Fruit fly (Drosophila melanogaster) whole organism, embryonic: ENCODE results near the gene Ltn1.

ENCODE experiments used
- CG10209 ChIP-seq: fragments of 200-800 bp; sonication (Bioruptor generic); optimal IDR thresholded peaks from 3 replicates; lab custom pipeline; 2017; ENCODE audit warnings: missing biosample characterization, mild to moderate bottlenecking, missing genetic modification characterization, missing genetic modification reagents
- CG10979 ChIP-seq: fragments of 200-800 bp; sonication (Bioruptor generic); optimal IDR thresholded peaks from 2 replicates; lab custom pipeline; 2018; ENCODE audit warnings: missing biosample characterization, mild to moderate bottlenecking, missing genetic modification characterization, moderate library complexity
- CG11456 ChIP-seq: fragments of 200-800 bp; sonication (Bioruptor generic); IDR thresholded peaks from 3 replicates; pipeline ENCODE4 v1.3.6; 2022; ENCODE audit warnings: missing biosample characterization, missing genetic modification characterization
- CG12391 ChIP-seq: fragments of 200-800 bp; sonication (Bioruptor generic); optimal IDR thresholded peaks from 3 replicates; lab custom pipeline; 2018; ENCODE audit warnings: missing biosample characterization, mild to moderate bottlenecking, missing genetic modification characterization, moderate library complexity
- CG13894 ChIP-seq: fragments of 200-800 bp; sonication (Bioruptor generic); optimal IDR thresholded peaks from 3 replicates; lab custom pipeline; 2018; ENCODE audit warnings: missing biosample characterization, mild to moderate bottlenecking, missing genetic modification characterization, moderate library complexity
- CG14710 ChIP-seq: fragments of 200-800 bp; sonication (Bioruptor generic); optimal IDR thresholded peaks from 3 replicates; lab custom pipeline; 2019; ENCODE audit warnings: missing biosample characterization, mild to moderate bottlenecking, missing genetic modification characterization, moderate library complexity
- CG15269 ChIP-seq: fragments of 200-800 bp; sonication (Bioruptor generic); optimal IDR thresholded peaks from 2 replicates; lab custom pipeline; 2018; ENCODE audit warnings: missing biosample characterization, mild to moderate bottlenecking, missing genetic modification characterization, moderate library complexity
- CG17359 ChIP-seq: fragments of 200-800 bp; sonication (Bioruptor generic); optimal IDR thresholded peaks from 3 replicates; lab custom pipeline; 2018; ENCODE audit warnings: missing biosample characterization, mild to moderate bottlenecking, missing genetic modification characterization, moderate library complexity
- CG17612 ChIP-seq: fragments of 200-800 bp; sonication (Bioruptor generic); IDR thresholded peaks from 2 replicates; pipeline ENCODE4 v1.3.6; 2022; ENCODE audit warnings: missing biosample characterization, missing genetic modification characterization
- CG18262 ChIP-seq: fragments of 200-800 bp; optimal IDR thresholded peaks from 3 replicates; lab custom pipeline; 2019; ENCODE audit warnings: missing biosample characterization, mild to moderate bottlenecking, missing genetic modification characterization, moderate library complexity
- CG31441 ChIP-seq: fragments of 200-800 bp; sonication (Bioruptor generic); IDR thresholded peaks from 2 replicates; pipeline ENCODE4 v1.3.6; 2022; ENCODE audit warnings: missing biosample characterization, missing genetic modification characterization
- CG3163 ChIP-seq: fragments of 200-800 bp; sonication (Bioruptor generic); optimal IDR thresholded peaks from 3 replicates; lab custom pipeline; 2016; ENCODE audit warnings: missing biosample characterization, missing genetic modification characterization
- CG3281 ChIP-seq: fragments of 200-800 bp; sonication (Bioruptor generic); optimal IDR thresholded peaks from 3 replicates; lab custom pipeline; 2017; ENCODE audit warnings: missing biosample characterization, mild to moderate bottlenecking, missing genetic modification characterization
- CG34224 ChIP-seq: fragments of 200-800 bp; sonication (Bioruptor generic); IDR thresholded peaks from 3 replicates; pipeline ENCODE4 v1.3.6; 2022; ENCODE audit warnings: missing biosample characterization, missing genetic modification characterization; ENCODE audit not compliant: partially characterized antibody
- CG3726 ChIP-seq: fragments of 200-800 bp; sonication (Bioruptor generic); IDR thresholded peaks from 3 replicates; pipeline ENCODE4, ENCODE4 v1.3.6; 2022; ENCODE audit warnings: missing biosample characterization, missing genetic modification characterization
- CG4360 ChIP-seq: fragments of 200-800 bp; sonication (Bioruptor generic); IDR thresholded peaks from 2 replicates; pipeline ENCODE4 v1.3.6; 2022; ENCODE audit warnings: missing biosample characterization, missing genetic modification characterization
- CG6813 ChIP-seq: fragments of 200-800 bp; sonication (Bioruptor generic); optimal IDR thresholded peaks from 2 replicates; lab custom pipeline; 2017; ENCODE audit warnings: missing biosample characterization, missing genetic modification characterization, mild to moderate bottlenecking, moderate library complexity, missing genetic modification reagents
- CG7556 ChIP-seq: fragments of 200-800 bp; sonication (Bioruptor generic); optimal IDR thresholded peaks from 2 replicates; lab custom pipeline; 2017; ENCODE audit warnings: missing biosample characterization, mild to moderate bottlenecking, missing genetic modification characterization
- CG9727 ChIP-seq: fragments of 200-800 bp; sonication (Bioruptor generic); optimal IDR thresholded peaks from 3 replicates; lab custom pipeline; 2017; ENCODE audit warnings: missing biosample characterization, mild to moderate bottlenecking, missing genetic modification characterization
- Chrac-16 ChIP-seq: fragments of 200-800 bp; sonication (Bioruptor generic); optimal IDR thresholded peaks from 3 replicates; lab custom pipeline; 2016; ENCODE audit warnings: missing biosample characterization, missing genetic modification characterization
- H2.0 ChIP-seq: fragments of 200-800 bp; sonication (Bioruptor generic); IDR thresholded peaks from 2 replicates; pipeline ENCODE4 v1.3.6; 2022; ENCODE audit warnings: missing biosample characterization, missing genetic modification characterization
- Hmr ChIP-seq: fragments of 200-800 bp; sonication (Bioruptor generic); optimal IDR thresholded peaks from 3 replicates; lab custom pipeline; 2017; ENCODE audit warnings: mild to moderate bottlenecking, missing biosample characterization, missing genetic modification reagents, missing genetic modification characterization
- Hr39 ChIP-seq: fragments of >200 bp; optimal IDR thresholded peaks from 2 replicates; lab custom pipeline; 2017
- Kr ChIP-seq: fragments of 200-800 bp; sonication (Bioruptor generic); optimal IDR thresholded peaks from 2 replicates; lab custom pipeline; 2017; ENCODE audit warnings: missing biosample characterization, mild to moderate bottlenecking, missing genetic modification characterization
- Rfx ChIP-seq: fragments of 200-800 bp; sonication (Bioruptor generic); IDR thresholded peaks from 2 replicates; pipeline ENCODE4 v1.3.6; 2022; ENCODE audit warnings: missing biosample characterization, missing genetic modification characterization
- Spps ChIP-seq: fragments of 200-800 bp; sonication (Bioruptor generic); optimal IDR thresholded peaks from 2 replicates; lab custom pipeline; 2018; ENCODE audit warnings: missing biosample characterization, mild to moderate bottlenecking, missing genetic modification characterization
- ap ChIP-seq: fragments of 200-800 bp; sonication (Bioruptor generic); IDR thresholded peaks from 2 replicates; pipeline ENCODE4 v1.3.6; 2022; ENCODE audit warnings: missing biosample characterization, missing genetic modification characterization
- cas ChIP-seq: fragments of 200-800 bp; sonication (Bioruptor generic); IDR thresholded peaks from 2 replicates; pipeline ENCODE4 v1.3.6; 2022; ENCODE audit warnings: missing biosample characterization, missing genetic modification characterization
- chn ChIP-seq: fragments of 200-800 bp; sonication (Bioruptor generic); optimal IDR thresholded peaks from 2 replicates; lab custom pipeline; 2016; ENCODE audit warnings: missing biosample characterization, missing genetic modification characterization
- dati ChIP-seq: fragments of 200-800 bp; sonication (Bioruptor generic); IDR thresholded peaks from 2 replicates; pipeline ENCODE4 v1.3.6; 2022; ENCODE audit warnings: missing biosample characterization, missing genetic modification characterization
- dmrt99B ChIP-seq: fragments of 200-800 bp; sonication (Bioruptor generic); optimal IDR thresholded peaks from 2 replicates; lab custom pipeline; 2018; ENCODE audit warnings: missing biosample characterization, mild to moderate bottlenecking, missing genetic modification characterization, moderate library complexity
- exex ChIP-seq: fragments of 200-800 bp; sonication (Bioruptor generic); optimal IDR thresholded peaks from 4 replicates; lab custom pipeline; 2018; ENCODE audit warnings: missing biosample characterization, mild to moderate bottlenecking, missing genetic modification characterization, moderate library complexity
- fru ChIP-seq: fragments of >200 bp; optimal IDR thresholded peaks from 2 replicates; lab custom pipeline; 2017
- fu2 ChIP-seq: fragments of 200-800 bp; sonication (Bioruptor generic); optimal IDR thresholded peaks from 2 replicates; lab custom pipeline; 2016; ENCODE audit warnings: missing biosample characterization, missing genetic modification characterization
- grau ChIP-seq: fragments of 200-800 bp; optimal IDR thresholded peaks from 3 replicates; lab custom pipeline; 2019; ENCODE audit warnings: missing biosample characterization, mild to moderate bottlenecking, missing genetic modification characterization, moderate library complexity
- gsb-n ChIP-seq: fragments of 200-800 bp; sonication (Bioruptor generic); optimal IDR thresholded peaks from 3 replicates; lab custom pipeline; 2018; ENCODE audit warnings: missing biosample characterization, mild to moderate bottlenecking, missing genetic modification characterization
- klu ChIP-seq: fragments of 200-800 bp; sonication (Bioruptor generic); IDR thresholded peaks from 2 replicates; pipeline ENCODE4 v1.3.6; 2022; ENCODE audit warnings: missing biosample characterization, missing genetic modification characterization
- lilli ChIP-seq: fragments of 200-800 bp; sonication (Bioruptor generic); optimal IDR thresholded peaks from 3 replicates; lab custom pipeline; 2016; ENCODE audit warnings: missing biosample characterization, missing genetic modification characterization
- lmd ChIP-seq: fragments of 200-800 bp; sonication (Bioruptor generic); IDR thresholded peaks from 2 replicates; pipeline ENCODE4 v1.3.6; 2022; ENCODE audit warnings: missing biosample characterization, missing genetic modification characterization
- lov ChIP-seq, 2 experiments: fragments of 200-800 bp in 1 of 2; fragments of >200 bp in 1 of 2; sonication (Bioruptor generic) in 1 of 2; IDR thresholded peaks in 1 of 2; optimal IDR thresholded peaks in 1 of 2; 2 replicates in 1 of 2; 3 replicates in 1 of 2; pipeline versions ENCODE4 v1.3.6 to Lab custom; 2017 to 2022; ENCODE audit warnings: missing biosample characterization in 1 of 2, missing genetic modification characterization in 1 of 2
- nmo ChIP-seq: fragments of 200-800 bp; sonication (Bioruptor generic); optimal IDR thresholded peaks from 2 replicates; lab custom pipeline; 2018; ENCODE audit warnings: missing biosample characterization, mild to moderate bottlenecking, missing genetic modification characterization, moderate library complexity
- odd ChIP-seq: fragments of 200-800 bp; sonication (Bioruptor generic); optimal IDR thresholded peaks from 2 replicates; lab custom pipeline; 2017; ENCODE audit warnings: missing biosample characterization, mild to moderate bottlenecking, missing genetic modification characterization
- sc ChIP-seq, 3 experiments: fragments of >200 bp in 2 of 3; fragments of 200-800 bp in 1 of 3; sonication (Bioruptor generic) in 1 of 3; optimal IDR thresholded peaks; 2 replicates in 2 of 3; 3 replicates in 1 of 3; lab custom pipeline; 2017; ENCODE audit warnings: mild to moderate bottlenecking in 1 of 3, missing biosample characterization in 1 of 3, missing genetic modification characterization in 1 of 3, missing genetic modification reagents in 1 of 3
- sd ChIP-seq: fragments of 200-800 bp; sonication (Bioruptor generic); optimal IDR thresholded peaks from 3 replicates; lab custom pipeline; 2018; ENCODE audit warnings: missing biosample characterization, mild to moderate bottlenecking, missing genetic modification characterization, moderate library complexity
- sisA ChIP-seq: fragments of 200-800 bp; sonication (Bioruptor generic); IDR thresholded peaks from 2 replicates; pipeline ENCODE4 v1.3.6; 2022; ENCODE audit warnings: missing biosample characterization, missing genetic modification characterization
- sr ChIP-seq: fragments of 200-800 bp; sonication (Bioruptor generic); IDR thresholded peaks from 3 replicates; pipeline ENCODE4 v1.3.6; 2022; ENCODE audit warnings: missing biosample characterization, missing genetic modification characterization
- tll ChIP-seq, 2 experiments: fragments of 200-800 bp in 1 of 2; fragments of >200 bp in 1 of 2; sonication (Bioruptor generic) in 1 of 2; optimal IDR thresholded peaks; 2 replicates each; lab custom pipeline; 2017 to 2019; ENCODE audit warnings: missing biosample characterization in 2 of 2, missing genetic modification characterization in 2 of 2, mild to moderate bottlenecking in 1 of 2, moderate library complexity in 1 of 2
- trem ChIP-seq: fragments of 200-800 bp; optimal IDR thresholded peaks from 3 replicates; lab custom pipeline; 2019; ENCODE audit warnings: missing biosample characterization, mild to moderate bottlenecking, missing genetic modification characterization, moderate library complexity
- unc-4 ChIP-seq: fragments of 200-800 bp; sonication (Bioruptor generic); IDR thresholded peaks from 2 replicates; pipeline ENCODE4 v1.3.6; 2022; ENCODE audit warnings: missing biosample characterization, missing genetic modification characterization; ENCODE audit not compliant: partially characterized antibody

Ltn1 gene

dm6 chr3L:19557197-19557995 is 5.3 kb upstream of the Ltn1 start (continued):
- TF ChIP-seq Chrac-16 (GFP tag; lab: Kevin White, UChicago), result no peak
- no peak for TF ChIP-seq CG3726 (GFP tag; lab: Robert Waterston, UW)
- TF ChIP-seq ap (GFP tag; lab: Robert Waterston, UW), result no peak
- no peak for TF ChIP-seq CG11456 (GFP tag; lab: Robert Waterston, UW)
- no peak for TF ChIP-seq Spps (tag; lab: Kevin White, UChicago)
- TF ChIP-seq CG18262 (tag; lab: Kevin White, UChicago), result peak; percentile 82
- peak; percentile 26 for TF ChIP-seq CG10209 (GFP tag; lab: Kevin White, UChicago)
- peak; percentile 47 for TF ChIP-seq CG7556 (GFP tag; lab: Kevin White, UChicago)
- TF ChIP-seq fru (lab: Kevin White, UChicago), result no peak
- TF ChIP-seq CG13894, result no peak
- no peak for TF ChIP-seq exex (tag; lab: Kevin White, UChicago)
- TF ChIP-seq tll (GFP tag; optimal IDR thresholded peaks at IDR 0.05; lab: Kevin White, UChicago), result no peak
- TF ChIP-seq Hmr (GFP tag; lab: Kevin White, UChicago), result no peak
- no peak for TF ChIP-seq dmrt99B
- no peak for TF ChIP-seq H2.0 (GFP tag; lab: Robert Waterston, UW)
- TF ChIP-seq cas, result no peak
- TF ChIP-seq CG3163 (GFP tag; lab: Kevin White, UChicago), result no peak
- no peak for TF ChIP-seq fu2 (GFP tag; lab: Kevin White, UChicago)
- no peak for TF ChIP-seq chn (GFP tag; lab: Kevin White, UChicago)
- peak; percentile 63 for TF ChIP-seq CG14710 (tag; lab: Kevin White, UChicago)
- TF ChIP-seq CG12391, result peak; percentile 58
- no peak for TF ChIP-seq Hr39 (lab: Kevin White, UChicago)
- TF ChIP-seq lmd (GFP tag; lab: Robert Waterston, UW), result no peak
- no peak for TF ChIP-seq sr (GFP tag; lab: Robert Waterston, UW)
- peak; percentile 15 for TF ChIP-seq nmo (GFP tag; lab: Kevin White, UChicago)
- no peak for TF ChIP-seq lilli (GFP tag; lab: Kevin White, UChicago)
- peak; percentile 58 for TF ChIP-seq gsb-n (tag; lab: Kevin White, UChicago)
- no peak for TF ChIP-seq dati (GFP tag; lab: Robert Waterston, UW)
- no peak for TF ChIP-seq CG4360 (GFP tag; lab: Robert Waterston, UW)
- no peak for TF ChIP-seq CG17359 (tag; lab: Kevin White, UChicago)
- no peak for TF ChIP-seq CG34224 (GFP tag; lab: Robert Waterston, UW)
- TF ChIP-seq sisA, result no peak
- peak; percentile 67 for TF ChIP-seq CG10979
- peak; percentile 66 for TF ChIP-seq CG9727
- TF ChIP-seq trem, result peak; percentile 22
- no peak for TF ChIP-seq CG6813 (GFP tag; lab: Kevin White, UChicago)
- TF ChIP-seq sc (optimal IDR thresholded peaks at IDR 0.05; lab: Kevin White, UChicago), result no peak
- TF ChIP-seq sc (GFP tag; optimal IDR thresholded peaks at IDR 0.05; lab: Kevin White, UChicago), result peak; percentile 45
- no peak for TF ChIP-seq CG15269 (tag; lab: Kevin White, UChicago)
- no peak for TF ChIP-seq klu (GFP tag; lab: Robert Waterston, UW)
- no peak for TF ChIP-seq Kr (GFP tag; lab: Kevin White, UChicago)
- peak; percentile 25 for TF ChIP-seq sd (tag; lab: Kevin White, UChicago)
- no peak for TF ChIP-seq lov (optimal IDR thresholded peaks at IDR 0.05; lab: Kevin White, UChicago)
- no peak for TF ChIP-seq lov (GFP tag; IDR thresholded peaks at IDR 0.05; lab: Robert Waterston, UW)
- TF ChIP-seq Rfx (GFP tag; lab: Robert Waterston, UW), result no peak
- TF ChIP-seq CG3281 (GFP tag; lab: Kevin White, UChicago), result no peak
- peak; percentile 66 for TF ChIP-seq CG31441
- TF ChIP-seq unc-4 (GFP tag; lab: Robert Waterston, UW), result no peak
- no peak for TF ChIP-seq CG17612 (GFP tag; lab: Robert Waterston, UW)
- TF ChIP-seq odd (GFP tag; lab: Kevin White, UChicago), result no peak
- peak; percentile 38 for TF ChIP-seq grau (tag; lab: Kevin White, UChicago)
